Worm (Caenorhabditis elegans): ENCODE results near the gene tag-314.

Gene tag-314

DNA sequence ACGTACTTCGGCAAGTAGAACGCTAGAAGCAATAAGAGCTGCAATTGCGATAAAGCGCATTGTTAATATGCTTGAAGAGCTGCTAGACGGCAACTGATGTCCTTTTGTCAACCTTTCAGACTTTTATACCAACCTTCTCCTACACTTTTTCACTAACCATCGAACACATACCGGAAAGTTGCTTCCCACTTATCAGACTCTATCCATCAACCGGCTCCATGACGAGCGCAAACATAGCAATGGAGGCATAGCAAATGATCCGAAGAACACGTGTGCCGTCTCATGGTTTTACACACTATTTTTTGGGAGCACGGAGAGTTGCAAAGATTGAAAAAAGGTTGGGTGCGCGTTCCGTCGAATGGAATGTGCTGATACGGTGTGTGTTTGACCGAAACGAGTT is 46.8 kb downstream of the tag-314 start, which contains the start of gene abu-1:
Gene abu-1 (minus strand): TSS at position 101 of the 400 bp plus-strand sequence.
- TF ChIP-seq hlh-4 (tag; optimal IDR thresholded peaks at IDR 0.05) (no peak), lir-3 (tag; optimal IDR thresholded peaks at IDR 0.05; ENCODE audit: poor library complexity) (no peak), alr-1 (tag; optimal IDR thresholded peaks at IDR 0.05; ENCODE audit: borderline replicate concordance) (no peak), nhr-12 (tag; optimal IDR thresholded peaks at IDR 0.05) (no peak), hpl-2 (GFP tag; optimal IDR thresholded peaks at IDR 0.05) (no peak), lsy-2 (tag; optimal IDR thresholded peaks at IDR 0.05) (no peak), tbx-2 (tag; optimal IDR thresholded peaks at IDR 0.05) (no peak), ceh-88 (GFP tag; IDR thresholded peaks at IDR 0.05) (no peak), pag-3 (tag; optimal IDR thresholded peaks at IDR 0.05; ENCODE audit: borderline replicate concordance, insufficient read depth) (no peak), fkh-4 (tag; optimal IDR thresholded peaks at IDR 0.05; ENCODE audit: borderline replicate concordance) (no peak), ztf-4 (tag; optimal IDR thresholded peaks at IDR 0.05) (no peak), ceh-82 (tag; optimal IDR thresholded peaks at IDR 0.05) (no peak)

- TF ChIP-seq unc-62 (GFP tag; optimal IDR thresholded peaks at IDR 0.05) (no peak), nhr-11 (tag; optimal IDR thresholded peaks at IDR 0.05) (no peak), dsc-1 (tag; optimal IDR thresholded peaks at IDR 0.05) (no peak), rnt-1 (tag; optimal IDR thresholded peaks at IDR 0.05) (no peak), egl-27 (tag; optimal IDR thresholded peaks at IDR 0.05) (no peak), nhr-76 (tag; optimal IDR thresholded peaks at IDR 0.05) (no peak), isw-1 (GFP tag; IDR thresholded peaks at IDR 0.05) (no peak), ama-1 (optimal IDR thresholded peaks at IDR 0.05) (no peak), pag-3 (tag; optimal IDR thresholded peaks at IDR 0.05; ENCODE audit: borderline replicate concordance, insufficient read depth) (no peak), ztf-11 (tag; optimal IDR thresholded peaks at IDR 0.05) (no peak), skn-1 (tag; optimal IDR thresholded peaks at IDR 0.05) (no peak), zip-4 (GFP tag; optimal IDR thresholded peaks at IDR 0.05) (no peak), unc-130 (tag; optimal IDR thresholded peaks at IDR 0.05) (no peak), sup-37 (GFP tag; optimal IDR thresholded peaks at IDR 0.05) (no peak), Y116A8C.19 (tag; optimal IDR thresholded peaks at IDR 0.05; ENCODE audit: borderline replicate concordance) (no peak), nhr-20 (tag; optimal IDR thresholded peaks at IDR 0.05) (no peak)
These were observed 48.7 kb downstream of the tag-314 start for ce11 chrV:10379761-10380160.

DNA sequence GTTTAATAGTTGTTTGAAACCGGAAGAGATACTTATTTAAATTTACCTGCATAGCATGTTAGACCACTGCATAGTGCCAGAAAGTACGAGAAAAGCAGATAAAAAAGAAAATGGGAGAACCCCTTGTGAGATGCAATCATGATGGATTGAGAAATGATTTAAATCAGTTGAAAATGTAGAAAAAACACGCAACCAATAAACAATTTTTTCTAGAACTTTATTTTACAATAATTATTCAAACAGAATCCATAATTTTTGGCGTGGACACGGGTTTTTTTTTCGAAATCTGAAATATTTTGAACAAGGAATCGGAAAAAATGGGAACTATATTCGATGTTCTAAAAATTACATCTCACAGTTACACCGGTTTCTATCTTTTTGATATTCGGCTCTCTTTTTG is 49.2 kb downstream of the tag-314 start, which contains the start of gene AC3.12:
Gene AC3.12 (minus strand): TSS at position 101 of the 400 bp plus-strand sequence.
- TF ChIP-seq nhr-85 (tag) (peak; percentile 2), nhr-76 (tag; optimal IDR thresholded peaks at IDR 0.05) (no peak)

Measured in whole organism, L1 larva.